Worm (Caenorhabditis elegans) whole organism, L1 larva: ENCODE measurements around the gene T27D12.1.
A peak's percentile ranks its signal among the peaks of the same experiment; 100 is the strongest.

ENCODE experiments used
- C16A3.4 ChIP-seq: fragments of 150-350 bp; optimal IDR thresholded peaks from 2 replicates; lab custom pipeline; 2014; ENCODE audit warnings: missing biosample characterization, missing genetic modification characterization
- alr-1 ChIP-seq: fragments of 200-800 bp; sonication (Bioruptor generic); optimal IDR thresholded peaks from 2 replicates; lab custom pipeline; 2018; ENCODE audit warnings: borderline replicate concordance, mild to moderate bottlenecking, missing genetic modification characterization, missing compliant biosample characterization
- blmp-1 ChIP-seq: fragments of 150-350 bp; optimal IDR thresholded peaks from 2 replicates; lab custom pipeline; 2014; ENCODE audit warnings: missing biosample characterization, missing genetic modification characterization
- ceh-63 ChIP-seq: fragments of 200-800 bp; sonication (Bioruptor generic); optimal IDR thresholded peaks from 2 replicates; lab custom pipeline; 2018; ENCODE audit warnings: mild to moderate bottlenecking, missing genetic modification characterization, missing compliant biosample characterization
- ceh-82 ChIP-seq, 3 experiments: fragments of 150-350 bp in 1 of 3; sonication (generic microtip) in 2 of 3; optimal IDR thresholded peaks; 2 replicates each; lab custom pipeline; 2014 to 2017; ENCODE audit warnings: missing biosample characterization in 3 of 3, missing genetic modification characterization in 3 of 3
- ceh-88 ChIP-seq: fragments of 200-800 bp; sonication (Bioruptor generic); IDR thresholded peaks from 2 replicates; pipeline ENCODE4 v1.3.6; 2022; ENCODE audit warnings: missing genetic modification characterization, missing compliant biosample characterization
- ces-1 ChIP-seq: fragments of 150-350 bp; optimal IDR thresholded peaks from 2 replicates; lab custom pipeline; 2014; ENCODE audit warnings: missing biosample characterization, missing genetic modification reagents, missing genetic modification characterization
- dpl-1 ChIP-seq, 3 experiments: fragments of 150-350 bp in 2 of 3; sonication (generic microtip) in 1 of 3; optimal IDR thresholded peaks; 2 replicates each; lab custom pipeline; 2014 to 2017; ENCODE audit warnings: missing biosample characterization in 3 of 3, missing genetic modification characterization in 3 of 3, missing genetic modification reagents in 3 of 3
- dsc-1 ChIP-seq: sonication (generic microtip); optimal IDR thresholded peaks from 2 replicates; lab custom pipeline; 2016; ENCODE audit warnings: mild to moderate bottlenecking, missing genetic modification characterization, missing compliant biosample characterization
- efl-1 ChIP-seq, 4 experiments: fragments of 150-350 bp; optimal IDR thresholded peaks in 3 of 4; peaks in 1 of 4; 1 replicate in 1 of 4; 2 replicates in 3 of 4; lab custom pipeline; 2014; ENCODE audit warnings: missing biosample characterization in 2 of 4, missing genetic modification characterization in 2 of 4, missing genetic modification reagents in 2 of 4
- efl-3 ChIP-seq: fragments of 200-800 bp; sonication (Bioruptor generic); optimal IDR thresholded peaks from 2 replicates; lab custom pipeline; 2018; ENCODE audit warnings: mild to moderate bottlenecking, missing genetic modification characterization, missing compliant biosample characterization
- egl-27 ChIP-seq, 2 experiments: fragments of 150-350 bp in 1 of 2; sonication (generic microtip); optimal IDR thresholded peaks; 3 replicates each; lab custom pipeline; 2017 to 2018; ENCODE audit warnings: missing biosample characterization in 2 of 2, missing genetic modification characterization in 2 of 2, missing genetic modification reagents in 2 of 2
- elt-2 ChIP-seq: sonication (generic microtip); optimal IDR thresholded peaks from 2 replicates; lab custom pipeline; 2016; ENCODE audit warnings: missing genetic modification characterization, mild to moderate bottlenecking, inconsistent platforms, missing compliant biosample characterization, missing genetic modification reagents
- elt-3 ChIP-seq, 6 experiments: fragments of 150-350 bp in 1 of 6; sonication (generic microtip); optimal IDR thresholded peaks; 2 replicates each; lab custom pipeline; 2017 to 2018; ENCODE audit warnings: missing biosample characterization in 6 of 6, missing genetic modification characterization in 6 of 6, inconsistent platforms in 1 of 6
- ets-5 ChIP-seq: fragments of 200-800 bp; sonication (Bioruptor generic); IDR thresholded peaks from 2 replicates; pipeline ENCODE4 v1.3.6; 2022; ENCODE audit warnings: missing genetic modification characterization, missing compliant biosample characterization
- fkh-10 ChIP-seq: sonication (generic microtip); optimal IDR thresholded peaks from 2 replicates; lab custom pipeline; 2017; ENCODE audit warnings: missing biosample characterization, missing genetic modification reagents, missing genetic modification characterization
- fkh-4 ChIP-seq: sonication (generic microtip); optimal IDR thresholded peaks from 2 replicates; lab custom pipeline; 2016; ENCODE audit warnings: missing compliant biosample characterization, missing genetic modification characterization, borderline replicate concordance
- hlh-17 ChIP-seq: fragments of 200-800 bp; sonication (Bioruptor generic); optimal IDR thresholded peaks from 2 replicates; lab custom pipeline; 2018; ENCODE audit warnings: missing genetic modification characterization, mild to moderate bottlenecking, missing compliant biosample characterization, moderate library complexity, borderline replicate concordance
- irx-1 ChIP-seq: sonication (generic microtip); optimal IDR thresholded peaks from 2 replicates; lab custom pipeline; 2016; ENCODE audit warnings: missing genetic modification characterization, missing compliant biosample characterization
- isw-1 ChIP-seq: fragments of 200-800 bp; sonication (Bioruptor generic); IDR thresholded peaks from 2 replicates; pipeline ENCODE4 v1.3.6; 2022; ENCODE audit warnings: missing genetic modification characterization, missing compliant biosample characterization
- lin-13 ChIP-seq: fragments of 150-350 bp; optimal IDR thresholded peaks from 2 replicates; lab custom pipeline; 2014; ENCODE audit warnings: missing biosample characterization, missing genetic modification reagents, missing genetic modification characterization
- lin-14 ChIP-seq: fragments of 200-800 bp; sonication (Bioruptor generic); optimal IDR thresholded peaks from 2 replicates; lab custom pipeline; 2018; ENCODE audit warnings: mild to moderate bottlenecking, missing genetic modification characterization, moderate library complexity, missing compliant biosample characterization
- lin-15B ChIP-seq: fragments of 150-350 bp; sonication (generic microtip); optimal IDR thresholded peaks from 3 replicates; lab custom pipeline; 2014; ENCODE audit warnings: missing biosample characterization, missing genetic modification characterization
- lin-39 ChIP-seq: fragments of 150-350 bp; optimal IDR thresholded peaks from 2 replicates; lab custom pipeline; 2014; ENCODE audit warnings: missing biosample characterization, missing genetic modification reagents, missing genetic modification characterization
- lsy-2 ChIP-seq, 2 experiments: fragments of 150-350 bp; optimal IDR thresholded peaks; 2 replicates each; lab custom pipeline; 2014; ENCODE audit warnings: missing biosample characterization in 2 of 2, missing genetic modification characterization in 2 of 2
- mdl-1 ChIP-seq, 2 experiments: fragments of 150-350 bp; optimal IDR thresholded peaks; 2 replicates each; lab custom pipeline; 2014 to 2017; ENCODE audit warnings: missing biosample characterization in 2 of 2, missing genetic modification characterization in 2 of 2, inconsistent platforms in 1 of 2
- nhr-19 ChIP-seq: fragments of 200-800 bp; sonication (Bioruptor generic); conservative IDR thresholded peaks from 2 replicates; pipeline ENCODE4 v1.3.6; 2022; ENCODE audit warnings: missing genetic modification characterization, missing compliant biosample characterization
- nhr-71 ChIP-seq: sonication (generic microtip); optimal IDR thresholded peaks from 2 replicates; lab custom pipeline; 2016; ENCODE audit warnings: mild to moderate bottlenecking, missing genetic modification characterization, moderate library complexity, missing compliant biosample characterization
- nhr-76 ChIP-seq: sonication (generic microtip); optimal IDR thresholded peaks from 2 replicates; lab custom pipeline; 2017; ENCODE audit warnings: missing biosample characterization, missing genetic modification characterization
- nhr-85 ChIP-seq: sonication (generic microtip); peaks from one replicate; lab custom pipeline; 2016; ENCODE audit warnings: missing genetic modification characterization, inconsistent platforms, missing compliant biosample characterization
- pax-3 ChIP-seq: fragments of 200-800 bp; sonication (Bioruptor generic); optimal IDR thresholded peaks from 2 replicates; lab custom pipeline; 2018; ENCODE audit warnings: mild to moderate bottlenecking, missing genetic modification characterization, moderate library complexity, missing compliant biosample characterization
- rnt-1 ChIP-seq: sonication (generic microtip); optimal IDR thresholded peaks from 2 replicates; lab custom pipeline; 2016; ENCODE audit warnings: mild to moderate bottlenecking, missing genetic modification characterization, moderate library complexity, missing compliant biosample characterization
- skn-1 ChIP-seq: fragments of 150-350 bp; optimal IDR thresholded peaks from 2 replicates; lab custom pipeline; 2014; ENCODE audit warnings: missing biosample characterization, missing genetic modification characterization
- sup-37 ChIP-seq: fragments of 200-800 bp; sonication (Bioruptor generic); optimal IDR thresholded peaks from 2 replicates; lab custom pipeline; 2018; ENCODE audit warnings: mild to moderate bottlenecking, missing genetic modification characterization, missing compliant biosample characterization
- unc-86 ChIP-seq: sonication (generic microtip); optimal IDR thresholded peaks from 2 replicates; lab custom pipeline; 2016; ENCODE audit warnings: missing genetic modification characterization, missing compliant biosample characterization
- unc-98 ChIP-seq: fragments of 200-800 bp; sonication (Bioruptor generic); IDR thresholded peaks from 2 replicates; pipeline ENCODE4 v1.3.6; 2022; ENCODE audit warnings: missing genetic modification characterization, missing compliant biosample characterization
- xbp-1 ChIP-seq: sonication (generic microtip); optimal IDR thresholded peaks from 2 replicates; lab custom pipeline; 2016; ENCODE audit warnings: missing genetic modification characterization, missing compliant biosample characterization
- ztf-4 ChIP-seq: fragments of 150-350 bp; optimal IDR thresholded peaks from 2 replicates; lab custom pipeline; 2014; ENCODE audit warnings: missing biosample characterization, missing genetic modification characterization

T27D12.1 gene

DNA sequence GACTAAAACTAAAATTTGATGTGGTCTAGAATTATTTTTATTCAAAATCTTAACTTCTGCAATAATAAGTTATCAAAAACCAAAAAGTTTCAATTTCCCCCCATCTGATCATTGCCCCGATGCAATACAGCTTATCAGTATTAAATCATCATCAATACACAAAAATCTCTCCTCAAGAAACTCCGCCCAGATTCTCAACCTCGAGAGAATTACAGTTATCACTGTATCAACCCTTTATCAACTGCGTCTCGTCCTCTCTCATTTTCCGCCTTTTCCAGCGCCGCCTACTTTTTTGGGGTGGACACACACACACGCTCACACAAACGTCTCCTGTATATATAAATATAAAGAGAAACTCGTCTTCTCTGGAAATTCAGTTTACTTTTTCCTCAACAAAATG lies at the start of gene T27D12.1:
TSS of gene T27D12.1 (plus strand) at position 301 of the 400 bp plus-strand sequence.
- TF ChIP-seq ces-1 (GFP tag; lab: Kevin White, UChicago) (no peak), nhr-76 (tag; lab: Kevin White, UChicago) (no peak), unc-86 (tag; lab: Kevin White, UChicago) (no peak), hlh-17 (GFP tag; lab: Kevin White, UChicago) (no peak), isw-1 (GFP tag; lab: Robert Waterston, UW) (no peak)

DNA sequence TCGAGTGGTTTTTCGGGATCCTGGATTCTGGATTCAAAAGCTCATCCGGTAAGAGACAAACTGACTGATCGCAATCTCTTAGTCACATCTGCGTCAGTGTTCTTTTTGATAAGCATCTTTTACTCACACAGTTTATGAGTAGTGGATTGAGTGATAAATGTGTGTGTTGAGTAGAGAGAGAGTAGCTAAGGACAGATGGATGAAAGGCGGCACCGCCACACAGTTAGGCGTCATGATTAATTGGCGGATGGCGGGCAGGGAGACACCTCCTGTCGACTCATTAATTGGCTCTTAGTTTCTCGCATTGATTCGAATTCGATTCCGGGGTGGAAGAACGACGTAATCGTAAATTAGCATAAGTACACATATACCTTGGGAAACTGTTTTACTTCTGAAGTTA lies 48.0 kb upstream of the T27D12.1 start:
- no peak for TF ChIP-seq lsy-2 (tag; optimal IDR thresholded peaks at IDR 0.05; lab: Kevin White, UChicago)
- peak; percentile 3 for TF ChIP-seq lin-39
- peak; percentile 75 for TF ChIP-seq nhr-85
- TF ChIP-seq, all 84 proteins: peak for 2

DNA sequence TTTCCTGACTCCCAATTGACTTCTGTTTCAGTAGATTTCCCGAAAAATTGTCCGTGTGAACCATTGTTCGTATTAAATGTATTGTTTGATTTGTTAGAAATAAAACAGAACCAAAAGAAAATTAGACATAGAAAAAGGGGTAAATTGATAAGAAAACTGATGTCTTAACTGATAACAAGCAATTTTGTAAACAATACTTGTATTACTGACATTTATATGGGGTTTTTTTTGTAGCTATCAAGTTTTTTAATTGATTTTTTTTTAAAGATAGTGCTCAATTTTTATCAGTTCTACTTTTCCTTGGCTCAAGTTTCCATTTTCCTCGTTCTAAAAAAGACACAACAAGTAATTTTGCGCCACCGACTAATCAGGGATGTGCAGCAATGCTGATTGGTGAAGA lies 45.2 kb upstream of the T27D12.1 start:
- TF ChIP-seq C16A3.4 (tag; lab: Kevin White, UChicago) = no peak
- TF ChIP-seq elt-2 (tag; lab: Kevin White, UChicago) = peak; percentile 78
- TF ChIP-seq, all 84 proteins: peak for 1

DNA sequence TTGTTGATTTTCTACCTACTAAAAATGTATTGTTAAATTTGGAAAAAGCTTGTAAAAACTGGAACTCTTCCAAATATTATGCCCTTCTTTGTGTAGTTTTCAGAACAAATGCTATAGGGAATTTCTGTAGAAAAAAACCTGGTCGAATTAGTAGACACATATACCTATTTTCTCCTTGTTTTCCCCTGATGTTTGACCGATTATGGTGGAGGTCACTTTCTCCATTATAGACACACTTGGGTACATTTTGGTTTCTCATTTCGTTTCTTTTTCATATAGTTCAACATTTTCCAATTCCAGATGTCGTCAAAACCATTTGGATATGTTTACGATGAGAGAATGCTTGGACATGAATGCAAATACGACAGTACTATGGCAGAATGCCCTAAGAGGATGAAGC lies 43.7 kb upstream of the T27D12.1 start, which contains the start of gene hda-5:
TSS of gene hda-5 (plus strand) at position 301 of the 400 bp plus-strand sequence.
- TF ChIP-seq fkh-4 = no peak
- TF ChIP-seq nhr-19 (GFP tag; lab: Robert Waterston, UW) = no peak
- no peak for TF ChIP-seq egl-27 (tag; optimal IDR thresholded peaks at IDR 0.05; lab: Kevin White, UChicago)
- TF ChIP-seq lin-14 = no peak
- TF ChIP-seq hlh-17 (GFP tag; lab: Kevin White, UChicago) = no peak
- TF ChIP-seq lsy-2 (tag; optimal IDR thresholded peaks at IDR 0.05; lab: Kevin White, UChicago) = no peak
- TF ChIP-seq blmp-1 (tag; lab: Kevin White, UChicago) = no peak
- no peak for TF ChIP-seq xbp-1 (tag; lab: Kevin White, UChicago)
- TF ChIP-seq mdl-1 (tag; optimal IDR thresholded peaks at IDR 0.05; lab: Kevin White, UChicago) = no peak
- TF ChIP-seq pax-3 (tag; lab: Kevin White, UChicago) = no peak
- TF ChIP-seq nhr-71 (tag; lab: Kevin White, UChicago) = no peak
- TF ChIP-seq ceh-88 (GFP tag; lab: Robert Waterston, UW) = no peak
- TF ChIP-seq dpl-1 (GFP tag; optimal IDR thresholded peaks at IDR 0.05; lab: Kevin White, UChicago) = no peak
- no peak for TF ChIP-seq rnt-1 (tag; lab: Kevin White, UChicago)
- TF ChIP-seq unc-86 (tag; lab: Kevin White, UChicago) = no peak
- no peak for TF ChIP-seq lin-15B (tag; lab: Kevin White, UChicago)
- TF ChIP-seq alr-1 (tag; lab: Kevin White, UChicago) = no peak
- TF ChIP-seq, all 84 proteins: peak for 0

DNA sequence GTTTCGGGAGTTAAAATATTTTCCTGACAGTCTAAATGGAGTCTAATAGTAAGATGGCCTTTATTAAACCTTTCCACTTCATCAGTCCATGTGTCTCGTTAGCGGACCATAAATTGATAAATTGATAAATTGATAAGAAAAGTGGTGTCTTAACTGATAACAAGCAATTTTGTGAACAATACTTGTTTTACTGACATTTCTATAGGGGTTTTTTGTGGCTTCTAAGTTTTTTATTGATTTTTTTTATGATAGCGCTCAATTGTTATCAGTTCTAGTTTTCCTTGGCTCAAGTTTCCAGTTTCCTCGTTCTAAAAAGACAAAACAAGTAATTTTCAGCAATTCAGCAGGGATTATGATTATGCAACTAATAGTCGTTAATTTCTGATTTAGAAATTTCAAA lies 40.0 kb upstream of the T27D12.1 start, which contains the start of gene F43G6.17:
TSS of gene F43G6.17 (plus strand) at position 301 of the 400 bp plus-strand sequence.
- TF ChIP-seq ceh-82 (tag; optimal IDR thresholded peaks at IDR 0.05; lab: Kevin White, UChicago) = no peak
- no peak for TF ChIP-seq fkh-10 (GFP tag; lab: Kevin White, UChicago)
- no peak for TF ChIP-seq efl-1 (optimal IDR thresholded peaks at IDR 0.05; lab: Kevin White, UChicago)
- TF ChIP-seq efl-1 (GFP tag; optimal IDR thresholded peaks at IDR 0.05 in 1 of 2; lab: Kevin White, UChicago) = no peak
- TF ChIP-seq unc-98 (GFP tag; lab: Robert Waterston, UW) = no peak
- no peak for TF ChIP-seq isw-1 (GFP tag; lab: Robert Waterston, UW)
- no peak for TF ChIP-seq elt-3 (tag; optimal IDR thresholded peaks at IDR 0.05; lab: Kevin White, UChicago)
- no peak for TF ChIP-seq sup-37
- no peak for TF ChIP-seq irx-1 (tag; lab: Kevin White, UChicago)
- no peak for TF ChIP-seq ceh-63
- no peak for TF ChIP-seq lin-13 (GFP tag; lab: Kevin White, UChicago)
- no peak for TF ChIP-seq fkh-4
- TF ChIP-seq lin-14 = no peak
- TF ChIP-seq efl-3 = no peak
- TF ChIP-seq ces-1 (GFP tag; lab: Kevin White, UChicago) = no peak
- no peak for TF ChIP-seq ztf-4 (tag; lab: Kevin White, UChicago)
- TF ChIP-seq lsy-2 (tag; optimal IDR thresholded peaks at IDR 0.05; lab: Kevin White, UChicago) = no peak
- TF ChIP-seq ceh-88 (GFP tag; lab: Robert Waterston, UW) = no peak
- no peak for TF ChIP-seq dsc-1
- TF ChIP-seq ets-5 (GFP tag; lab: Robert Waterston, UW) = no peak
- no peak for TF ChIP-seq skn-1 (tag; lab: Kevin White, UChicago)
